Fruit fly (Drosophila melanogaster) whole organism, pupa: Measurements from ENCODE around the gene CG3708.

Source experiments
- CG10348 ChIP-seq: fragments of 200-800 bp; sonication (Bioruptor generic); IDR thresholded peaks from 2 replicates; pipeline ENCODE4 v1.3.6; 2022; ENCODE audit warnings: missing biosample characterization, missing genetic modification characterization
- CG13204 ChIP-seq: fragments of 200-800 bp; sonication (Bioruptor generic); optimal IDR thresholded peaks from 2 replicates; lab custom pipeline; 2018; ENCODE audit warnings: missing biosample characterization, mild to moderate bottlenecking, missing genetic modification characterization, moderate library complexity
- CG14655 ChIP-seq: fragments of 200-800 bp; sonication (Bioruptor generic); optimal IDR thresholded peaks from 3 replicates; lab custom pipeline; 2017; ENCODE audit warnings: mild to moderate bottlenecking, missing biosample characterization, missing genetic modification reagents, missing genetic modification characterization
- CG17806 ChIP-seq: fragments of 200-800 bp; sonication (Bioruptor generic); optimal IDR thresholded peaks from 2 replicates; lab custom pipeline; 2018; ENCODE audit warnings: missing biosample characterization, mild to moderate bottlenecking, missing genetic modification characterization, moderate library complexity
- CG32121 ChIP-seq: fragments of 200-800 bp; sonication (Bioruptor generic); IDR thresholded peaks from 2 replicates; pipeline ENCODE4 v1.3.6; 2022; ENCODE audit warnings: missing biosample characterization, missing genetic modification characterization
- CG34367 ChIP-seq: fragments of 200-800 bp; sonication (Bioruptor generic); optimal IDR thresholded peaks from 2 replicates; lab custom pipeline; 2018; ENCODE audit warnings: missing biosample characterization, mild to moderate bottlenecking, missing genetic modification characterization
- CG8301 ChIP-seq: fragments of 200-800 bp; sonication (Bioruptor generic); optimal IDR thresholded peaks from 2 replicates; lab custom pipeline; 2018; ENCODE audit warnings: missing biosample characterization, mild to moderate bottlenecking, missing genetic modification characterization
- D1 ChIP-seq: fragments of 200-800 bp; sonication (Bioruptor generic); optimal IDR thresholded peaks from 2 replicates; lab custom pipeline; 2018; ENCODE audit warnings: missing biosample characterization, mild to moderate bottlenecking, missing genetic modification characterization, moderate library complexity
- EcR ChIP-seq: fragments of 200-800 bp; sonication (Bioruptor generic); optimal IDR thresholded peaks from 3 replicates; lab custom pipeline; 2019; ENCODE audit warnings: missing biosample characterization, missing genetic modification characterization, mild to moderate bottlenecking, moderate library complexity, missing genetic modification reagents
- Snoo ChIP-seq: fragments of 200-800 bp; sonication (Bioruptor generic); optimal IDR thresholded peaks from 3 replicates; lab custom pipeline; 2017; ENCODE audit warnings: missing biosample characterization, mild to moderate bottlenecking, missing genetic modification characterization, inconsistent platforms
- gl ChIP-seq: fragments of 200-800 bp; sonication (Bioruptor generic); optimal IDR thresholded peaks from 2 replicates; lab custom pipeline; 2018; ENCODE audit warnings: missing biosample characterization, mild to moderate bottlenecking, missing genetic modification characterization
- rn ChIP-seq: fragments of 200-800 bp; sonication (Bioruptor generic); IDR thresholded peaks from 2 replicates; pipeline ENCODE4 v1.3.6; 2022; ENCODE audit warnings: missing biosample characterization, missing genetic modification characterization

dm6 chrX:930048-930800, at the start of gene CG3708:
- TF ChIP-seq gl (tag; lab: Kevin White, UChicago) (no peak), Snoo (no peak), CG8301 (tag; lab: Kevin White, UChicago) (no peak), rn (no peak), CG32121 (no peak), CG34367 (tag; lab: Kevin White, UChicago) (no peak), CG17806 (tag; lab: Kevin White, UChicago) (no peak), CG10348 (GFP tag; lab: Robert Waterston, UW) (no peak), D1 (tag; lab: Kevin White, UChicago) (no peak), EcR (GFP tag; lab: Kevin White, UChicago) (no peak), CG13204 (no peak), CG14655 (GFP tag; lab: Kevin White, UChicago) (no peak)
